Worm (Caenorhabditis elegans) whole organism, midembryonic: ENCODE results near the gene Y32B12B.4.

Experiments used
- T22C8.4 ChIP-seq: fragments of 200-800 bp; sonication (Bioruptor generic); IDR thresholded peaks from 2 replicates; pipeline ENCODE4 v1.3.6; 2022; ENCODE audit warnings: missing genetic modification characterization, missing compliant biosample characterization
- cog-1 ChIP-seq: sonication (generic microtip); optimal IDR thresholded peaks from 2 replicates; lab custom pipeline; 2016; ENCODE audit warnings: missing genetic modification characterization, missing compliant biosample characterization
- flt-1 ChIP-seq: fragments of 200-800 bp; sonication (Bioruptor generic); IDR thresholded peaks from 2 replicates; pipeline ENCODE4 v1.3.6; 2022; ENCODE audit warnings: missing genetic modification characterization, missing compliant biosample characterization
- klf-2 ChIP-seq: fragments of 200-800 bp; sonication (Bioruptor generic); conservative IDR thresholded peaks from 2 replicates; pipeline ENCODE4 v1.3.6; 2022; ENCODE audit warnings: missing genetic modification reagents, missing genetic modification characterization, missing compliant biosample characterization
- med-1 ChIP-seq: sonication (generic microtip); optimal IDR thresholded peaks from 2 replicates; lab custom pipeline; 2017; ENCODE audit warnings: missing genetic modification characterization, mild to moderate bottlenecking, missing compliant biosample characterization, antibody characterized with exemption, missing genetic modification reagents; ENCODE audit not compliant: insufficient read depth
- ref-1 ChIP-seq: fragments of 200-800 bp; sonication (Bioruptor generic); conservative IDR thresholded peaks from 2 replicates; pipeline ENCODE4 v1.3.6; 2022; ENCODE audit warnings: missing genetic modification reagents, missing genetic modification characterization, missing compliant biosample characterization
- tab-1 ChIP-seq: fragments of 200-800 bp; sonication (Bioruptor generic); IDR thresholded peaks from 2 replicates; pipeline ENCODE4 v1.3.6; 2022; ENCODE audit warnings: missing genetic modification characterization, missing compliant biosample characterization
- ztf-23 ChIP-seq: fragments of 200-800 bp; sonication (Bioruptor generic); IDR thresholded peaks from 2 replicates; pipeline ENCODE4 v1.3.6; 2022; ENCODE audit warnings: missing genetic modification reagents, missing genetic modification characterization, missing compliant biosample characterization
- ztf-29 ChIP-seq: fragments of 200-800 bp; sonication (Bioruptor generic); IDR thresholded peaks from 2 replicates; pipeline ENCODE4 v1.3.6; 2022; ENCODE audit warnings: missing genetic modification reagents, missing genetic modification characterization, missing compliant biosample characterization

The Y32B12B.4 gene

DNA sequence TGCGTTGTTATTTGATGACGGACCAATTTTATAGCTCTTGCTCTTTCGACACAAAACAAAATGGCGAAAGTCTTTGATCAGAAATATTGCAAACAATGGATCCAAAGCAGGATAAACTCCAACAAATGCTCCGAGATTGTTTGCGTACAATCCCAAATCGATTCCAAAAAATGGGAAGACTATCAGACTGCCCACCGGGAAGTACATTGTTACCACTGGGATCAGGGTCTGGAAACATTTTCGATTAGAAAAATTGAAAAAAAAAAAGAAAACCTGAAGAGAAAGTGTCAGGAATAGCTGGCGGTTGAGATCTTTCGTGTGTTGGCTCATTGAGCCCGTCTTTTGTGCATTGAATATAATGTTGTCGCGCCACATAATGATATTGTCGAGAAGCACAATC is 27.9 kb downstream of the Y32B12B.4 start:
- TF ChIP-seq ref-1 (GFP tag; lab: Robert Waterston, UW) (no peak), klf-2 (GFP tag; lab: Robert Waterston, UW) (no peak), flt-1 (GFP tag; lab: Robert Waterston, UW) (no peak), ztf-23 (GFP tag; lab: Robert Waterston, UW) (no peak), T22C8.4 (GFP tag; lab: Robert Waterston, UW) (no peak), cog-1 (tag; lab: Kevin White, UChicago) (no peak), tab-1 (GFP tag; lab: Robert Waterston, UW) (no peak), med-1 (no peak), ztf-29 (GFP tag; lab: Robert Waterston, UW) (no peak)

DNA sequence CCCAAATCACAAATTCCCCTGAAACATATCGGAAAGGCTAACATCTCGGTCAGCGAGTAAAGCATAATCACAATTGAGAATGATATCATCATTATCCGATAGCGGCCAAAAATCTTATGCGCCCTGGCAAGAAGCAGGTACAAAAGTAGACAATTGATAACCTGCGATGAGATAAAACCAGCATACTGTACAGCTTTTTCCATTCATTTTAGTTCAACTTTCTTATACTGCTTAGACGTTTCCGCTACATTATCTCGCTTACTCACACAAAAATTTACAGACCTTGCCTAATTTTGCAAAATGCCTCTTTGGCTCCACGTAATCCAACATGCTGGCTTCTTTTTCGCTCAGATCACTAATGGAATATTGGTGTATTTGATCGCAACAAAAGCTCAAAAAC is 29.8 kb downstream of the Y32B12B.4 start, which contains the start of gene str-150:
TSS of gene str-150 (plus strand) at position 301 of the 400 bp plus-strand sequence.
- TF ChIP-seq med-1: no peak
- no peak for TF ChIP-seq ztf-29 (GFP tag; lab: Robert Waterston, UW)
- no peak for TF ChIP-seq klf-2 (GFP tag; lab: Robert Waterston, UW)

- TF ChIP-seq flt-1 (GFP tag; lab: Robert Waterston, UW): no peak
- no peak for TF ChIP-seq ref-1 (GFP tag; lab: Robert Waterston, UW)
- TF ChIP-seq tab-1 (GFP tag; lab: Robert Waterston, UW): no peak
- no peak for TF ChIP-seq med-1
- no peak for TF ChIP-seq klf-2 (GFP tag; lab: Robert Waterston, UW)
- no peak for TF ChIP-seq cog-1 (tag; lab: Kevin White, UChicago)
- no peak for TF ChIP-seq ztf-29 (GFP tag; lab: Robert Waterston, UW)
- TF ChIP-seq ztf-23 (GFP tag; lab: Robert Waterston, UW): no peak
- TF ChIP-seq T22C8.4 (GFP tag; lab: Robert Waterston, UW): no peak
These were observed 35.3 kb downstream of the Y32B12B.4 start, which contains the start of gene srw-73 for ce11 chrV:16588428-16588827. srw-73 (minus strand) TSS chrV:16588528.

ce11 chrV:16589488-16589887 is 36.4 kb downstream of the Y32B12B.4 start:
- no peak for TF ChIP-seq cog-1 (tag; lab: Kevin White, UChicago)
- TF ChIP-seq ztf-23 (GFP tag; lab: Robert Waterston, UW): no peak
- TF ChIP-seq T22C8.4 (GFP tag; lab: Robert Waterston, UW): no peak
- no peak for TF ChIP-seq tab-1 (GFP tag; lab: Robert Waterston, UW)
- no peak for TF ChIP-seq ztf-29 (GFP tag; lab: Robert Waterston, UW)

- TF ChIP-seq ztf-29 (GFP tag; lab: Robert Waterston, UW) (peak; percentile 71), cog-1 (tag; lab: Kevin White, UChicago) (peak; percentile 26), flt-1 (GFP tag; lab: Robert Waterston, UW) (peak; percentile 89), tab-1 (GFP tag; lab: Robert Waterston, UW) (peak; percentile 86), ztf-23 (GFP tag; lab: Robert Waterston, UW) (peak; percentile 87), T22C8.4 (GFP tag; lab: Robert Waterston, UW) (peak; percentile 70), ref-1 (GFP tag; lab: Robert Waterston, UW) (peak; percentile 65), med-1 (peak; percentile 1), klf-2 (GFP tag; lab: Robert Waterston, UW) (peak; percentile 77)
These were observed 39.1 kb downstream of the Y32B12B.4 start, which contains the start of gene srh-269 for ce11 chrV:16591992-16592798. srh-269 (minus strand) TSS chrV:16592042.

ce11 chrV:16592947-16593791 is 40.0 kb downstream of the Y32B12B.4 start:
- peak; percentile 80; the same call in 1 of the 2 replicates for TF ChIP-seq ztf-29 (GFP tag; lab: Robert Waterston, UW)
- TF ChIP-seq ref-1 (GFP tag; lab: Robert Waterston, UW): no peak

ce11 chrV:16593792-16594059 is 40.6 kb downstream of the Y32B12B.4 start:
- TF ChIP-seq med-1: no peak
- TF ChIP-seq tab-1 (GFP tag; lab: Robert Waterston, UW): 0 out of 2 replicates have a peak, but pooled peaks have one; percentile 9

DNA sequence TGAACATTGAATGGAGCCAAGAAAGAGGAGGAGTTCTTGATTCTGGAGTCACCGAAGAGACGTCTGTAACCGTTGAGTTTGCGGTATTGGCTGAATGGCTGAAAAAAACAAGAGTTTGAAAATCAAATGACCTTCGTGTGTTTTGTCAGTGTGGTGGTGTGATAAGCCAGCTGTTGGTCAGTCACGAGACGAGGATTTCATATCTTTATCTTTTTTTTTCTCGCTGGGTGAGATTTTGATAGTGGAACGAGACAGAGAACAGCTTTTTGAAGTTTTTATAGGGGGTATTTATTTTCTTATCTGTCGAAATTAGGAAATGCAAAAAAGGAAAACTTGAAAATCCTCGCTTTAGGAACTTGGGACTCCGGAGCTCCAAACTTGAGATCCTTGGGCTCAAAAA is 41.4 kb downstream of the Y32B12B.4 start:
- TF ChIP-seq med-1 (no peak), flt-1 (GFP tag; lab: Robert Waterston, UW) (no peak), cog-1 (tag; lab: Kevin White, UChicago) (no peak), ztf-23 (GFP tag; lab: Robert Waterston, UW) (no peak), ref-1 (GFP tag; lab: Robert Waterston, UW) (no peak), klf-2 (GFP tag; lab: Robert Waterston, UW) (no peak), ztf-29 (GFP tag; lab: Robert Waterston, UW) (no peak), tab-1 (GFP tag; lab: Robert Waterston, UW) (no peak), T22C8.4 (GFP tag; lab: Robert Waterston, UW) (no peak)

DNA sequence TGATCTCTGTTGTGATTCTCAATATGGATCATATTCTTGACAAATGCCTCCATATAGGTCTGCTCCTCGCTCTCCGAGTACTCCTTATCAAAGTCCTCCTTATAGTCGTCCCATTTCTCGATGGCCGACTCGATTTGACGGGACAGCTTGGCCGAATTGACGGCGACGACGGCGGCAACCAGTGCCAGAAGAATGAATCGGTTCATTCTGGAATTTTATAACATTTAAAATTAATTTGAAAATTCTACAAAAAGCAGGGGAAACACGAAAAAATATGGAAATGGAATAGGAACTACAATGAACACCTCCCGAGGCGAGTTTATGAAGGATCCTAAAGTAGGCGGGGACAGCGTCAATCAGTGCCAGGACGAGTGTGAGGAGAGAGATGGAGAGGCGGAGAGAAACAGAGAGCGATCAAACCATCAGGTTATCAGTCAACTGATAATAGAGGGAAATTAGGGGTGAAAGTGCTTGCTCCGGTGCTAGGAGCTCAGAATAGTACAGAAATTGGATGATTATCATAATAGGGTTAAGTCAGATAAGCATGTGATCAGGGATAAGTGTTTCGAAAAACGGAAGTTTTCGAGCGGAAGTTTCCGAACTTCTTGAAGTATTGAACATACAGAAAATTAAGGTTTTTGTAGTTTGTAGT is 42.1 kb downstream of the Y32B12B.4 start, which contains the start of gene cpl-1:
TSS of gene cpl-1 (minus strand) at position 207 of the 652 bp plus-strand sequence.
- TF ChIP-seq T22C8.4 (GFP tag; lab: Robert Waterston, UW): no peak
